Worm (Caenorhabditis elegans): ENCODE results near the gene F41B4.2.

ce11 chrX:6848596-6848995 is 13.5 kb upstream of the F41B4.2 start:
- TF ChIP-seq aly-2 (tag; optimal IDR thresholded peaks at IDR 0.05): no peak
- TF ChIP-seq ces-1 (GFP tag; optimal IDR thresholded peaks at IDR 0.05): no peak
- TF ChIP-seq nhr-90 (tag; optimal IDR thresholded peaks at IDR 0.05; ENCODE audit: poor library complexity): no peak
- no peak for TF ChIP-seq nhr-237 (tag; optimal IDR thresholded peaks at IDR 0.05)
- no peak for TF ChIP-seq nhr-77 (tag; optimal IDR thresholded peaks at IDR 0.05)
- no peak for TF ChIP-seq nhr-11 (tag; optimal IDR thresholded peaks at IDR 0.05)
- TF ChIP-seq blmp-1 (tag; optimal IDR thresholded peaks at IDR 0.05): no peak
- TF ChIP-seq nhr-28 (tag; optimal IDR thresholded peaks at IDR 0.05): no peak
- no peak for TF ChIP-seq elt-3 (tag; optimal IDR thresholded peaks at IDR 0.05)
- no peak for TF ChIP-seq mdl-1 (tag; optimal IDR thresholded peaks at IDR 0.05)
- TF ChIP-seq egl-27 (tag; optimal IDR thresholded peaks at IDR 0.05): no peak
- no peak for TF ChIP-seq skn-1 (tag; optimal IDR thresholded peaks at IDR 0.05)
- no peak for TF ChIP-seq ceh-82 (tag; optimal IDR thresholded peaks at IDR 0.05)

All from whole organism, L1 larva.